Fruit fly (Drosophila melanogaster) whole organism, embryonic: Measurements from ENCODE around the gene Roc1b.

Source experiments
- Blimp-1 ChIP-seq: fragments of 200-800 bp; sonication (Bioruptor generic); optimal IDR thresholded peaks from 3 replicates; lab custom pipeline; 2018; ENCODE audit warnings: missing biosample characterization, missing genetic modification characterization, mild to moderate bottlenecking, moderate library complexity, missing genetic modification reagents
- CG10979 ChIP-seq: fragments of 200-800 bp; sonication (Bioruptor generic); optimal IDR thresholded peaks from 2 replicates; lab custom pipeline; 2018; ENCODE audit warnings: missing biosample characterization, mild to moderate bottlenecking, missing genetic modification characterization, moderate library complexity
- CG12155 ChIP-seq: fragments of 200-800 bp; sonication (Bioruptor generic); optimal IDR thresholded peaks from 3 replicates; lab custom pipeline; 2016; ENCODE audit warnings: missing biosample characterization, missing genetic modification characterization
- CG13296 ChIP-seq: fragments of 200-800 bp; sonication (Bioruptor generic); optimal IDR thresholded peaks from 3 replicates; lab custom pipeline; 2018; ENCODE audit warnings: missing biosample characterization, mild to moderate bottlenecking, missing genetic modification characterization
- CG14050 ChIP-seq: fragments of 200-800 bp; sonication (Bioruptor generic); IDR thresholded peaks from 3 replicates; pipeline ENCODE4 v1.3.6; 2022; ENCODE audit warnings: missing biosample characterization, missing genetic modification characterization
- CG14441 ChIP-seq: fragments of 200-800 bp; sonication (Bioruptor generic); IDR thresholded peaks from 2 replicates; pipeline ENCODE4 v1.3.6; 2022; ENCODE audit warnings: missing biosample characterization, missing genetic modification characterization
- CG14710 ChIP-seq: fragments of 200-800 bp; sonication (Bioruptor generic); optimal IDR thresholded peaks from 3 replicates; lab custom pipeline; 2019; ENCODE audit warnings: missing biosample characterization, mild to moderate bottlenecking, missing genetic modification characterization, moderate library complexity
- CG15269 ChIP-seq: fragments of 200-800 bp; sonication (Bioruptor generic); optimal IDR thresholded peaks from 2 replicates; lab custom pipeline; 2018; ENCODE audit warnings: missing biosample characterization, mild to moderate bottlenecking, missing genetic modification characterization, moderate library complexity
- CG1647 ChIP-seq: fragments of 200-800 bp; sonication (Bioruptor generic); optimal IDR thresholded peaks from 3 replicates; lab custom pipeline; 2016; ENCODE audit warnings: missing biosample characterization, missing genetic modification characterization
- CG17361 ChIP-seq: fragments of 200-800 bp; sonication (Bioruptor generic); IDR thresholded peaks from 3 replicates; pipeline ENCODE4 v1.3.6; 2022; ENCODE audit warnings: missing biosample characterization, missing genetic modification characterization
- CG17829 ChIP-seq: fragments of 200-800 bp; optimal IDR thresholded peaks from 2 replicates; lab custom pipeline; 2019; ENCODE audit warnings: missing biosample characterization, mild to moderate bottlenecking, missing genetic modification characterization, moderate library complexity
- CG18599 ChIP-seq: fragments of 200-800 bp; sonication (Bioruptor generic); optimal IDR thresholded peaks from 3 replicates; lab custom pipeline; 2017; ENCODE audit warnings: missing biosample characterization, missing genetic modification characterization, mild to moderate bottlenecking, moderate library complexity, missing genetic modification reagents
- CG18619 ChIP-seq: fragments of 200-800 bp; sonication (Bioruptor generic); optimal IDR thresholded peaks from 3 replicates; lab custom pipeline; 2017; ENCODE audit warnings: missing biosample characterization, mild to moderate bottlenecking, missing genetic modification characterization
- CG2712 ChIP-seq: fragments of 200-800 bp; optimal IDR thresholded peaks from 3 replicates; lab custom pipeline; 2019; ENCODE audit warnings: missing biosample characterization, mild to moderate bottlenecking, missing genetic modification characterization, moderate library complexity
- CG31441 ChIP-seq: fragments of 200-800 bp; sonication (Bioruptor generic); IDR thresholded peaks from 2 replicates; pipeline ENCODE4 v1.3.6; 2022; ENCODE audit warnings: missing biosample characterization, missing genetic modification characterization
- CG33213 ChIP-seq: fragments of 200-800 bp; sonication (Bioruptor generic); optimal IDR thresholded peaks from 3 replicates; lab custom pipeline; 2016; ENCODE audit warnings: missing biosample characterization, missing genetic modification characterization
- CG7271 ChIP-seq: fragments of 200-800 bp; sonication (Bioruptor generic); optimal IDR thresholded peaks from 2 replicates; lab custom pipeline; 2018; ENCODE audit warnings: missing biosample characterization, mild to moderate bottlenecking, missing genetic modification characterization, moderate library complexity
- CG7963 ChIP-seq: fragments of 200-800 bp; sonication (Bioruptor generic); IDR thresholded peaks from 3 replicates; pipeline ENCODE4 v1.3.6; 2022; ENCODE audit warnings: missing biosample characterization, missing genetic modification characterization; ENCODE audit not compliant: partially characterized antibody
- CG9727 ChIP-seq: fragments of 200-800 bp; sonication (Bioruptor generic); optimal IDR thresholded peaks from 3 replicates; lab custom pipeline; 2017; ENCODE audit warnings: missing biosample characterization, mild to moderate bottlenecking, missing genetic modification characterization
- CG9932 ChIP-seq: fragments of 200-800 bp; sonication (Bioruptor generic); IDR thresholded peaks from 2 replicates; pipeline ENCODE4 v1.3.6; 2022; ENCODE audit warnings: missing biosample characterization, missing genetic modification characterization
- Doc3 ChIP-seq: fragments of 200-800 bp; sonication (Bioruptor generic); IDR thresholded peaks from 3 replicates; pipeline ENCODE4 v1.3.6; 2022; ENCODE audit warnings: missing biosample characterization, missing genetic modification characterization; ENCODE audit not compliant: partially characterized antibody
- Ets65A ChIP-seq: fragments of 200-800 bp; sonication (Bioruptor generic); peaks from one replicate; lab custom pipeline; 2016; ENCODE audit warnings: missing biosample characterization, missing genetic modification characterization
- Fer1 ChIP-seq: fragments of 200-800 bp; sonication (Bioruptor generic); optimal IDR thresholded peaks from 2 replicates; lab custom pipeline; 2017; ENCODE audit warnings: missing biosample characterization, mild to moderate bottlenecking, missing genetic modification characterization
- H2.0 ChIP-seq: fragments of 200-800 bp; sonication (Bioruptor generic); IDR thresholded peaks from 2 replicates; pipeline ENCODE4 v1.3.6; 2022; ENCODE audit warnings: missing biosample characterization, missing genetic modification characterization
- HLH3B ChIP-seq: fragments of 200-800 bp; sonication (Bioruptor generic); IDR thresholded peaks from 2 replicates; pipeline ENCODE4 v1.3.6; 2022; ENCODE audit warnings: missing biosample characterization, missing genetic modification characterization
- HLH4C ChIP-seq: fragments of 200-800 bp; sonication (Bioruptor generic); IDR thresholded peaks from 3 replicates; pipeline ENCODE4 v1.3.6; 2022; ENCODE audit warnings: missing biosample characterization, missing genetic modification characterization; ENCODE audit not compliant: partially characterized antibody
- HLH54F ChIP-seq: fragments of 200-800 bp; sonication (Bioruptor generic); optimal IDR thresholded peaks from 3 replicates; lab custom pipeline; 2016; ENCODE audit warnings: missing biosample characterization, missing genetic modification characterization
- Scr ChIP-seq: fragments of 200-800 bp; sonication (Bioruptor generic); IDR thresholded peaks from 2 replicates; pipeline ENCODE4 v1.3.6; 2022; ENCODE audit warnings: missing biosample characterization, missing genetic modification characterization; ENCODE audit not compliant: partially characterized antibody
- Six4 ChIP-seq: fragments of 200-800 bp; sonication (Bioruptor generic); optimal IDR thresholded peaks from 2 replicates; lab custom pipeline; 2016; ENCODE audit warnings: missing biosample characterization, missing genetic modification characterization
- Sox102F ChIP-seq: fragments of 200-800 bp; sonication (Bioruptor generic); optimal IDR thresholded peaks from 2 replicates; lab custom pipeline; 2018; ENCODE audit warnings: missing biosample characterization, mild to moderate bottlenecking, missing genetic modification characterization, moderate library complexity
- Stat92E ChIP-seq, 3 experiments: fragments of >200 bp in 2 of 3; fragments of 200-800 bp in 1 of 3; sonication (Bioruptor generic) in 1 of 3; optimal IDR thresholded peaks; 2 replicates each; lab custom pipeline; 2017 to 2019; ENCODE audit warnings: missing biosample characterization in 3 of 3, missing genetic modification characterization in 3 of 3, mild to moderate bottlenecking in 1 of 3, moderate library complexity in 1 of 3
- Xrp1 ChIP-seq: fragments of 200-800 bp; sonication (Bioruptor generic); IDR thresholded peaks from 2 replicates; pipeline ENCODE4 v1.3.6; 2022; ENCODE audit warnings: missing biosample characterization, missing genetic modification characterization
- ac ChIP-seq: fragments of 200-800 bp; sonication (Bioruptor generic); optimal IDR thresholded peaks from 3 replicates; lab custom pipeline; 2017; ENCODE audit warnings: missing biosample characterization, mild to moderate bottlenecking, missing genetic modification characterization
- ara ChIP-seq: fragments of 200-800 bp; sonication (Bioruptor generic); IDR thresholded peaks from 2 replicates; pipeline ENCODE4 v1.3.6; 2022; ENCODE audit warnings: missing biosample characterization, missing genetic modification characterization
- bcd ChIP-seq: fragments of 200-800 bp; sonication (Bioruptor generic); optimal IDR thresholded peaks from 2 replicates; lab custom pipeline; 2017; ENCODE audit warnings: missing biosample characterization, mild to moderate bottlenecking, missing genetic modification characterization
- croc ChIP-seq: fragments of 200-800 bp; sonication (Bioruptor generic); conservative IDR thresholded peaks from 3 replicates; pipeline ENCODE4 v1.3.6; 2022; ENCODE audit warnings: missing biosample characterization, missing genetic modification characterization
- dati ChIP-seq: fragments of 200-800 bp; sonication (Bioruptor generic); IDR thresholded peaks from 2 replicates; pipeline ENCODE4 v1.3.6; 2022; ENCODE audit warnings: missing biosample characterization, missing genetic modification characterization
- en ChIP-seq: fragments of 200-800 bp; sonication (Bioruptor generic); optimal IDR thresholded peaks from 2 replicates; lab custom pipeline; 2016; ENCODE audit warnings: missing biosample characterization, missing genetic modification characterization
- lmd ChIP-seq: fragments of 200-800 bp; sonication (Bioruptor generic); IDR thresholded peaks from 2 replicates; pipeline ENCODE4 v1.3.6; 2022; ENCODE audit warnings: missing biosample characterization, missing genetic modification characterization
- pita ChIP-seq: fragments of 200-800 bp; sonication (Bioruptor generic); optimal IDR thresholded peaks from 2 replicates; lab custom pipeline; 2017; ENCODE audit warnings: missing biosample characterization, mild to moderate bottlenecking, missing genetic modification characterization
- prd ChIP-seq, 3 experiments: fragments of >200 bp in 2 of 3; fragments of 200-800 bp in 1 of 3; sonication (Bioruptor generic) in 1 of 3; optimal IDR thresholded peaks in 2 of 3; IDR thresholded peaks in 1 of 3; 2 replicates in 2 of 3; 3 replicates in 1 of 3; pipeline versions ENCODE4 v1.3.6 to Lab custom; 2017 to 2022; ENCODE audit warnings: missing biosample characterization in 1 of 3, missing genetic modification characterization in 1 of 3
- ranshi ChIP-seq: fragments of 200-800 bp; sonication (Bioruptor generic); IDR thresholded peaks from 2 replicates; pipeline ENCODE4 v1.3.6; 2022; ENCODE audit warnings: missing biosample characterization, missing genetic modification characterization
- row ChIP-seq: fragments of 200-800 bp; sonication (Bioruptor generic); IDR thresholded peaks from 3 replicates; pipeline ENCODE4 v1.3.6; 2022; ENCODE audit warnings: missing biosample characterization, missing genetic modification characterization
- sisA ChIP-seq: fragments of 200-800 bp; sonication (Bioruptor generic); IDR thresholded peaks from 2 replicates; pipeline ENCODE4 v1.3.6; 2022; ENCODE audit warnings: missing biosample characterization, missing genetic modification characterization
- ssp ChIP-seq: fragments of 200-800 bp; sonication (Bioruptor generic); IDR thresholded peaks from 2 replicates; pipeline ENCODE4 v1.3.6; 2022; ENCODE audit warnings: missing biosample characterization, missing genetic modification characterization
- tll ChIP-seq, 2 experiments: fragments of 200-800 bp in 1 of 2; fragments of >200 bp in 1 of 2; sonication (Bioruptor generic) in 1 of 2; optimal IDR thresholded peaks; 2 replicates each; lab custom pipeline; 2017 to 2019; ENCODE audit warnings: missing biosample characterization in 2 of 2, missing genetic modification characterization in 2 of 2, mild to moderate bottlenecking in 1 of 2, moderate library complexity in 1 of 2
- tna ChIP-seq: fragments of 200-800 bp; sonication (Bioruptor generic); IDR thresholded peaks from 2 replicates; pipeline ENCODE4 v1.3.6; 2022; ENCODE audit warnings: missing biosample characterization, missing genetic modification characterization; ENCODE audit not compliant: partially characterized antibody
- tup ChIP-seq: fragments of 200-800 bp; sonication (Bioruptor generic); optimal IDR thresholded peaks from 2 replicates; lab custom pipeline; 2016; ENCODE audit warnings: missing biosample characterization, mild to moderate bottlenecking, missing genetic modification characterization, moderate library complexity
- z ChIP-seq: fragments of 200-800 bp; sonication (Bioruptor generic); IDR thresholded peaks from 3 replicates; pipeline ENCODE4 v1.3.6; 2022; ENCODE audit warnings: missing biosample characterization, missing genetic modification characterization
- zfh1 ChIP-seq: fragments of 200-800 bp; sonication (Bioruptor generic); IDR thresholded peaks from 3 replicates; pipeline ENCODE4 v1.3.6; 2022; ENCODE audit warnings: missing biosample characterization, missing genetic modification characterization

Roc1b gene

dm6 chr3L:390194-390593 lies 32.4 kb downstream of the Roc1b start (continued):
- TF ChIP-seq CG31441 (GFP tag; lab: Robert Waterston, UW) (no peak), dati (no peak), Fer1 (no peak), HLH4C (GFP tag; lab: Robert Waterston, UW) (no peak), CG10979 (tag; lab: Kevin White, UChicago) (peak; percentile 30), CG17361 (GFP tag; lab: Robert Waterston, UW) (0 out of 3 replicates have a peak, but pooled peaks have one; percentile 14), CG9727 (GFP tag; lab: Kevin White, UChicago) (peak; percentile 6), tup (GFP tag; lab: Kevin White, UChicago) (no peak), Six4 (GFP tag; lab: Kevin White, UChicago) (no peak), Scr (peak; percentile 65), H2.0 (GFP tag; lab: Robert Waterston, UW) (no peak), CG7271 (tag; lab: Kevin White, UChicago) (no peak), CG12155 (GFP tag; lab: Kevin White, UChicago) (no peak), tna (GFP tag; lab: Robert Waterston, UW) (no peak), CG33213 (GFP tag; lab: Kevin White, UChicago) (no peak), HLH3B (no peak), CG18619 (GFP tag; lab: Kevin White, UChicago) (no peak), bcd (no peak), CG14441 (GFP tag; lab: Robert Waterston, UW) (no peak), CG2712 (tag; lab: Kevin White, UChicago) (peak; percentile 34), zfh1 (peak; percentile 49; the same call in 1 of the 3 replicates), croc (GFP tag; lab: Robert Waterston, UW) (peak; percentile 37; the same call in 2 of the 3 replicates), CG9932 (no peak), Sox102F (GFP tag; lab: Kevin White, UChicago) (no peak), Stat92E (GFP tag; optimal IDR thresholded peaks at IDR 0.05; lab: Kevin White, UChicago) (no peak), ranshi (GFP tag; lab: Robert Waterston, UW) (no peak), Xrp1 (GFP tag; lab: Robert Waterston, UW) (peak; percentile 63; the same call in 1 of the 2 replicates), sisA (GFP tag; lab: Robert Waterston, UW) (peak; percentile 52), ara (GFP tag; lab: Robert Waterston, UW) (peak; percentile 56), CG14050 (GFP tag; lab: Robert Waterston, UW) (no peak), prd (optimal IDR thresholded peaks at IDR 0.05; lab: Kevin White, UChicago) (no peak), prd (GFP tag; IDR thresholded peaks at IDR 0.05; lab: Robert Waterston, UW) (peak; percentile 65; the same call in 2 of the 3 replicates), lmd (GFP tag; lab: Robert Waterston, UW) (peak; percentile 16; the same call in 1 of the 2 replicates), Ets65A (peak; percentile 90), pita (GFP tag; lab: Kevin White, UChicago) (no peak), CG1647 (no peak), CG17829 (peak; percentile 13), ssp (GFP tag; lab: Robert Waterston, UW) (no peak), CG7963 (GFP tag; lab: Robert Waterston, UW) (0 out of 3 replicates have a peak, but pooled peaks have one; percentile 7), row (peak; percentile 37; the same call in 2 of the 3 replicates), tll (GFP tag; optimal IDR thresholded peaks at IDR 0.05; lab: Kevin White, UChicago) (no peak), CG15269 (no peak), Doc3 (GFP tag; lab: Robert Waterston, UW) (peak; percentile 59; the same call in 2 of the 3 replicates), CG18599 (GFP tag; lab: Kevin White, UChicago) (no peak), ac (no peak), en (GFP tag; lab: Kevin White, UChicago) (no peak), HLH54F (GFP tag; lab: Kevin White, UChicago) (no peak), z (GFP tag; lab: Robert Waterston, UW) (no peak), Blimp-1 (GFP tag; lab: Kevin White, UChicago) (peak; percentile 16), CG13296 (GFP tag; lab: Kevin White, UChicago) (no peak), CG14710 (tag; lab: Kevin White, UChicago) (peak; percentile 22)
